Worm (Caenorhabditis elegans): ENCODE results near the gene F22F7.11.

DNA sequence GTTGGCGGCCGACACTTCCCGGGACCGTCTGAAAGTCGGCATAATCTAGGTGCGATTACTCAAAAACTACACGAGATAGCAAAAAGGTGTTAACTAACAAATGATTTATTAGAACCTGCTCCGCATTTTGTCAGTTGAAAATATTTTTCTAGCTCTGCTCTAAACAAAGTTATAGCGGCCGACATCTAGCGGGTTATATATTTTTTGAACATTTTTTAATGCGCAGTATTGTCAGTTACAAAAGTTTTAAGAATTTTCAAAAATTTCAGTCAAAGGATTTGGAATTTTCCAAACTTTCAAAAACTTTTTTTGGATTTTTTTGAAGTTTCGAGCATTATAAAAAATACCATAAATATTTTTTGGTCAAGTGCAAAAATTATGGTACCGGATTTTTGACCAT, 38.4 kb upstream of the F22F7.11 start:
- TF ChIP-seq zfh-2 (GFP tag; conservative IDR thresholded peaks at IDR 0.05) (no peak), pha-4 (tag; optimal IDR thresholded peaks at IDR 0.05) (no peak), tbx-9 (tag; optimal IDR thresholded peaks at IDR 0.05; ENCODE audit: borderline replicate concordance) (no peak), let-607 (tag; optimal IDR thresholded peaks at IDR 0.05) (no peak)
